Fruit fly (Drosophila melanogaster) S2 (cell line): ENCODE measurements around the gene CG33784.

Experiments used
- CG8478 ChIP-seq: fragments of >200 bp; optimal IDR thresholded peaks from 2 replicates; lab custom pipeline; 2018
- CTCF ChIP-seq, 2 experiments: fragments of >200 bp; optimal IDR thresholded peaks; 2 replicates each; lab custom pipeline; 2018

The CG33784 gene

DNA sequence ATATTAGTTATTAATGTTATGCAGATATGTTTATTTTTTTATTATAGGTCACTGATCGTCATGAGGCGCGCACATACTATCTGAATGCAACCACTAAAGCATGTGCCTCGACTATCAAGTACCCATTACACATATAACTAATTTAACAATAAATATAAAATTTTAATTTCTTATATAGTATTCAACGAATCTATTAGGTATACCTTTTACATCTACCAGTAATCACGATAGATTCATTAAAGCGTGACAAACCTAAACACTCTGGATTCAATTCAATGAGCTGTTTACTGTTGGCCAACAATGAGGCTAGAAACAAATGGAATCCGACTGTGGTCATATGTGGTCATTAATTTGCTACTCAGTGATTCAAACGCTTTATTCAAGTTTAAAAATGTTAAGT lies at the start of gene CG33784:
Gene CG33784 (plus strand): TSS at position 301 of the 400 bp plus-strand sequence.
- TF ChIP-seq CTCF (optimal IDR thresholded peaks at IDR 0.05; lab: Kevin White, UChicago) (no peak), CG8478 (no peak)

dm6 chr3R:10024032-10024712 lies 43.5 kb upstream of the CG33784 start:
- TF ChIP-seq CTCF (optimal IDR thresholded peaks at IDR 0.05; lab: Kevin White, UChicago) (no peak), CG8478 (no peak)

DNA sequence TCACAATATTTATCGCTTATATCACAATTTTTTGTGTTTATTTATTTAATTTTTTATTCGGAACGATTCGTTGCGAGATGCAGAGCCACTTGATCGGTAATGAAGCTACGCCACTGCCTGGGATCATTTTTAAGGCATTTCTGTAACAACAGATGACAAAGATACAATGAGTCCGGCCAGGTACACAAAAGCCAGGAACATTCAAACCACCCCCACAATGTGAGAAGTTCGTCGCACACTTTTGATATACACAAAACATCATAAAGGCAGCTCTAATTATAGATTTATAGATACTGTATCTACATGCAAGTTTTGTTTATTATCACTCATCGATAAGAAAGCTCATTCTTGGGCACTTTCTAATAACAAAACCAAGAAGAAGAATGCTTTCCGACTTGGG lies 42.7 kb upstream of the CG33784 start, which contains the start of gene CG31407:
Gene CG31407 (minus strand): TSS at position 101 of the 400 bp plus-strand sequence.
- TF ChIP-seq CG8478 (no peak), CTCF (optimal IDR thresholded peaks at IDR 0.05; lab: Kevin White, UChicago) (no peak)

DNA sequence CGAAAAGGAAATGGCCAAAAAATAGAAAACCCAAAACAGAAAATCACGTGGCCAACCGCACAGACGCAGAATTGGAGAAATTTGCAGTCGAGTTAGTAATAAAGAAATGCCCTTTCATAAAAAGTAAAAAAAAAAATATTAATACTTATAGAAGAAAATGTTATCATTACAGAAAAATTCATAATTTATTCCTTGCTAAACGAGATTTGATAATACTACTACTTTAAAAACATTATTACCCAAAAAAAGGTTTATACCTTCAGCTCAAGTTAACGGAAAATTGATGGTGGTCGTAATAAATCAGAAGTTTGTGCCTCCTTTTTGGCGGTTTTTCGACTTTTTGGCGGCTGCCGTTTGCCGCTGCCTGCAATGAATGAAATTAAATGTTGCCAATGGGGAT lies 39.3 kb upstream of the CG33784 start:
- TF ChIP-seq CTCF (optimal IDR thresholded peaks at IDR 0.05; lab: Kevin White, UChicago) (no peak), CG8478 (no peak)

- TF ChIP-seq CG8478 = no peak
- no peak for TF ChIP-seq CTCF (optimal IDR thresholded peaks at IDR 0.05; lab: Kevin White, UChicago)
Measured at dm6 chr3R:10031480-10031879, 36.2 kb upstream of the CG33784 start.

- TF ChIP-seq CTCF (optimal IDR thresholded peaks at IDR 0.05; lab: Kevin White, UChicago) (no peak), CG8478 (no peak)
Measured at dm6 chr3R:10032951-10033720, 34.6 kb upstream of the CG33784 start.

DNA sequence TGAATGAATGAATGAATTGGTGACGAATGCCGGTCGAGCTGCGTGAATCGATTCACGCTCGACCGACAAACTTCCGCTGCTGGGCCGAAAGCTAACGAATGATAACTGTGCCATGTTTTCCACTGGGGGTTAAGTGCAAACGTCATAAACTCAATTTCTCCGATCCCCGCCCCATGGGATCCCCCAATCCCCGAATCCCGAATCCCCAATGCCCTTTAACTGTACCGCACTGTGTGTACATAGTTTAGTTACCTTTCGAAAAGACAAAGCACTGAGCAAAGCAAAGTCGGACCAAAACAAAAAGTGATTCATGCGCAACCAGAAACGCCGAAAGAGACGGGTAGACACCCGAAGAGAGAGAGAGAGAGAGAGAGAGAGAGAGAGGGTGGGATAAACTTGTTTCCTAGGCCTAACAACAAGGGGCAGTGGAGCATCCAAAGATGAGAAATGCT lies 32.7 kb upstream of the CG33784 start:
- TF ChIP-seq CTCF (optimal IDR thresholded peaks at IDR 0.05; lab: Kevin White, UChicago) (no peak), CG8478 (no peak)

- TF ChIP-seq CTCF (optimal IDR thresholded peaks at IDR 0.05; lab: Kevin White, UChicago) (no peak), CG8478 (no peak)
Measured at dm6 chr3R:10035765-10036164, 31.9 kb upstream of the CG33784 start.

- TF ChIP-seq CG8478 = no peak
- no peak for TF ChIP-seq CTCF (optimal IDR thresholded peaks at IDR 0.05; lab: Kevin White, UChicago)
Measured at dm6 chr3R:10039188-10039587, 28.5 kb upstream of the CG33784 start.

- TF ChIP-seq CTCF (optimal IDR thresholded peaks at IDR 0.05; lab: Kevin White, UChicago) (no peak), CG8478 (no peak)
Measured at dm6 chr3R:10040505-10040904, 27.2 kb upstream of the CG33784 start.

DNA sequence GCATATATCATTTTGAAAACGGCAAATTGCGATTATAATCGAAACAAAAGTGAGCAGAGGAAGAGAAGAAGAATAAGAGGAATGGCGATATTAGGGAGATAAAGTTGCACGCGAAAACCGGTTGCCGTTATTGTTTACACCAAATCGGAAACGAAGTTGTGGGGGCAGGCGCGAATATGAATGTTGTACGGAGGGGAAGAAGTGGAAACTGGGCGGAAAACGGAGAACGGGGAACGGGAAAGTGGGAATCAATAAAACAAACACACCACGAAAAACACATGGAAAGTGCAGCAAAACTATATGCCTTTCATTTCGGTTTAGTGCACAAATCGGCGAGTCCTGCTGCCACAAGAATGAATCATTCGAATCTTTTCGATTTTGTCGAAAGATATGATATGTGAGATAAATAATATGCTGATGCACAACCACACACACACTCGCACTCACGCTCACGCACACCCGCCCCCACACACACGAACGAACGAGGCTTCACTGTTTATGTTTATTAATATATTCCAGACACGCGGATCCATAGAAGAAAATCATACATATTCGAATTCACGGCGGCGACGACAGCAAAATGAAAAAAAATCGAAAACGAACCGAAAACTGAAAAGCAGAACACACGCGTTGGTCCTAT lies 25.6 kb upstream of the CG33784 start:
- TF ChIP-seq CTCF (optimal IDR thresholded peaks at IDR 0.05; lab: Kevin White, UChicago) (no peak), CG8478 (no peak)

dm6 chr3R:10042664-10043372 lies 24.9 kb upstream of the CG33784 start, which contains the start of the genes Mical and CG3909:
Mical (minus strand) TSS chr3R:10042895.
CG3909 (plus strand) TSS chr3R:10043270.
- TF ChIP-seq CG8478 = no peak
- no peak for TF ChIP-seq CTCF (optimal IDR thresholded peaks at IDR 0.05; lab: Kevin White, UChicago)

dm6 chr3R:10045343-10045742 lies 22.4 kb upstream of the CG33784 start, which contains the start of the genes CG11722 and mtTFB2:
CG11722 (minus strand) TSS chr3R:10045542.
mtTFB2 (plus strand) TSS chr3R:10045574.
- TF ChIP-seq CG8478 = no peak
- no peak for TF ChIP-seq CTCF (optimal IDR thresholded peaks at IDR 0.05; lab: Kevin White, UChicago)

DNA sequence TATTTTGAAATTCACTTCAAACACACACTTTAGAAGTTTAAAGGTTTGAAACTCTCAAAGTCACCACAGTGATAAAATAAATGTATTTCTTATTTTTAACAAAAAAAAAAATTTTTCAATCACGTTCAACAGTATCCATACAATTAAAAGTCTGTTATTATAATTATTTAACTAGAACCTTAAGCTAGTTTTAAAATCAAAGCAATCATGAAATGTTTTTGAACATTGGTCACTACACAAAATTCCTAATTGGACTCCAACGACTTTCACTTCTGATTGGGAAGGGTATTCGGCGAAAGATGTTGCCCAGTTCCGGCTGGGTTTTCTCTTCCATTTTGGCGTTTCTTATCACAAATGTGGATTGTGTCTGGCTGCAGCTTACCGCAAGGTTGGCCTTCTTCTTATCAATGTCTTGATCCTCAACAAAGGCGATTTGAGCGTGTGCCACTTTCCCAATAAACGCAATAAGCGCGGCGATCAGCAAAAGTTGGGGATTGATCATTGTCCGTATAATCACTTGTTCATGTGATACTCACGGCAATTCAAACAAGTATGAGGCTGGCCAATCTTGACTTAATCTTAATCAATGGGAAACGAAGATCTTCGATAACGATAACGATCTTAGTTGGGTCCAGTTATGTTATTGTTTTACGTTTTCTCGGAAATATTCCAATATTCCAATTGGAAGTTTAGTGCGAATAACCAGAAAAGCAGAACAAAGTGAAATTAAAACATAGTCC lies 19.5 kb upstream of the CG33784 start:
- TF ChIP-seq CTCF (optimal IDR thresholded peaks at IDR 0.05; lab: Kevin White, UChicago) (no peak), CG8478 (no peak)

DNA sequence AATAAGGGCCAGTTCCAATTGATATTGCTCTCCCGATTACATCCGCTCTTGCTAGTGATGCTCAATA lies 19.1 kb upstream of the CG33784 start, which contains the start of gene CG12811:
Gene CG12811 (minus strand): TSS at position 23 of the 67 bp plus-strand sequence.
- no peak for TF ChIP-seq CG8478
